ENCODE assay signal across 7 worm cellular contexts in the genomic region with DNA sequence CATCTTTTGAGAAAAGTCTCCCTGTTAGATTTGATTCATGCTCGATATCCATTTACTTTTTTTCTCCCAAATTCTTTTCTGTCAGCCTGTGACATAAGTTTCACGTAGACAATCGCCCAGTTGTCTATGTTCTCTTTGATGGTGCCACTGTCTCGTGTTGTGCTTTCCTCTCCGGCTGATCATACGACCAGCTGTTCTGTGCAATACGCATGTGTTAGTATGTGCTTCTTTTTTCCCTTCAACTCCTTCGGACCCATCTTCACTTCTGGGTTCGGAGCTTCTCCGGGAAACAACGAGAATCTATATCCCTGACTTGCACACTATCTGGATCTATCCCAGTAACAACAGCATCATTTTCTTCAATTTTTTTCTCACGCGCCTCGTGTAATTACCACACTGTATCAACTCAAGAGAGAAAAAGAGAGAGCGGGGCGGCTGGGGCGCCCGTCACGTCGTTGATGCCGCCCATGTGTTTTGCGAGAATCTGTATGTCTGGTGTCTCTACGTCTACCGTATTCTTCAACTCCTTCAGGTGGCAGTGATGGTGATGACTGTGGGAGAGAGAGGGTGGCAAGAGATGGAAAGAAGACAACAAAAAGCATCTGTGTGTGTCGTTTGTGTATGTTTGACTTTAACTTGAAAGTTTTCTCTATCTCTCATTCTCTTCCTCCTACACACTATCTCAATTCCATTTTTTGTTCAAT.
TF ChIP-seq lines count a peak whose summit lies in the region.

No protein-coding gene starts in this region.

TF ChIP-seq in whole organism, L1 larva, 84 proteins besides CTCF, POLR2A, EP300 and RAD21 (continued from another document and continues in another):
- no peak for TF ChIP-seq pax-3 (tag; optimal IDR thresholded peaks at IDR 0.05; lab: Kevin White, UChicago)
- TF ChIP-seq jun-1 (tag; optimal IDR thresholded peaks at IDR 0.05; lab: Kevin White, UChicago) = peak; percentile 58
- TF ChIP-seq irx-1 (tag; optimal IDR thresholded peaks at IDR 0.05; lab: Kevin White, UChicago) = peak; percentile 54
- no peak for TF ChIP-seq mab-9 (GFP tag; IDR thresholded peaks at IDR 0.05; lab: Robert Waterston, UW)
- TF ChIP-seq ceh-88 (GFP tag; IDR thresholded peaks at IDR 0.05; lab: Robert Waterston, UW) = 0 out of 2 replicates have a peak, but pooled peaks have one; percentile 23
- TF ChIP-seq ztf-4 (tag; optimal IDR thresholded peaks at IDR 0.05; lab: Kevin White, UChicago) = peak; percentile 2
- TF ChIP-seq efl-3 (GFP tag; optimal IDR thresholded peaks at IDR 0.05; lab: Kevin White, UChicago) = no peak
- TF ChIP-seq fkh-10 (GFP tag; optimal IDR thresholded peaks at IDR 0.05; lab: Kevin White, UChicago) = no peak
- no peak for TF ChIP-seq ceh-8 (GFP tag; optimal IDR thresholded peaks at IDR 0.05; lab: Kevin White, UChicago)
- TF ChIP-seq unc-62 (GFP tag; optimal IDR thresholded peaks at IDR 0.05; lab: Kevin White, UChicago) = no peak
- peak; percentile 53 to 96 for TF ChIP-seq mdl-1 (tag; optimal IDR thresholded peaks at IDR 0.05; lab: Kevin White, UChicago)
- no peak for TF ChIP-seq sox-4 (tag; optimal IDR thresholded peaks at IDR 0.05; lab: Kevin White, UChicago)
- TF ChIP-seq C04F5.9 (tag; optimal IDR thresholded peaks at IDR 0.05; lab: Kevin White, UChicago) = peak; percentile 2
- no peak for TF ChIP-seq nhr-28 (tag; optimal IDR thresholded peaks at IDR 0.05; lab: Kevin White, UChicago)
- TF ChIP-seq pag-3 (tag; optimal IDR thresholded peaks at IDR 0.05; lab: Kevin White, UChicago; ENCODE audit: borderline replicate concordance, insufficient read depth) = peak; percentile 38
- TF ChIP-seq nhr-47 (tag; optimal IDR thresholded peaks at IDR 0.05; lab: Kevin White, UChicago) = peak; percentile 76
- TF ChIP-seq ceh-90 (tag; optimal IDR thresholded peaks at IDR 0.05; lab: Kevin White, UChicago) = no peak

TF ChIP-seq in whole organism, L2 larva, 48 proteins besides CTCF, POLR2A, EP300 and RAD21 (continued from another document and continues in another):
- TF ChIP-seq C34F6.9 (tag; optimal IDR thresholded peaks at IDR 0.05; lab: Kevin White, UChicago) (peak; percentile 65), lin-11 (tag; optimal IDR thresholded peaks at IDR 0.05; lab: Kevin White, UChicago) (no peak), ZK546.5 (tag; optimal IDR thresholded peaks at IDR 0.05; lab: Kevin White, UChicago) (no peak), peb-1 (tag; optimal IDR thresholded peaks at IDR 0.05; lab: Kevin White, UChicago) (no peak), mab-5 (tag; optimal IDR thresholded peaks at IDR 0.05; lab: Kevin White, UChicago) (peak; percentile 19), nhr-237 (tag; optimal IDR thresholded peaks at IDR 0.05; lab: Kevin White, UChicago) (no peak), nhr-129 (tag; optimal IDR thresholded peaks at IDR 0.05; lab: Kevin White, UChicago) (peak; percentile 90), unc-39 (tag; optimal IDR thresholded peaks at IDR 0.05; lab: Kevin White, UChicago) (no peak), unc-62 (GFP tag; optimal IDR thresholded peaks at IDR 0.05; lab: Kevin White, UChicago) (no peak), gmeb-1 (tag; optimal IDR thresholded peaks at IDR 0.05; lab: Kevin White, UChicago) (peak; percentile 55), lin-13 (GFP tag; optimal IDR thresholded peaks at IDR 0.05; lab: Kevin White, UChicago) (peak; percentile 76), fos-1 (tag; optimal IDR thresholded peaks at IDR 0.05; lab: Kevin White, UChicago) (peak; percentile 94), dmd-4 (tag; optimal IDR thresholded peaks at IDR 0.05; lab: Kevin White, UChicago) (no peak), zag-1 (tag; optimal IDR thresholded peaks at IDR 0.05; lab: Kevin White, UChicago) (no peak), snpc-4 (tag; optimal IDR thresholded peaks at IDR 0.05; lab: Kevin White, UChicago) (no peak), elt-3 (tag; optimal IDR thresholded peaks at IDR 0.05; lab: Kevin White, UChicago) (no peak), ama-1 (optimal IDR thresholded peaks at IDR 0.05; lab: Kevin White, UChicago) (no peak), ceh-16 (tag; optimal IDR thresholded peaks at IDR 0.05; lab: Kevin White, UChicago) (no peak), nhr-21 (tag; optimal IDR thresholded peaks at IDR 0.05; lab: Kevin White, UChicago) (peak; percentile 77)

TF ChIP-seq in whole organism, L3 larva, 47 proteins besides CTCF, POLR2A, EP300 and RAD21 (continued from another document and continues in another):
- TF ChIP-seq nhr-23 (tag; optimal IDR thresholded peaks at IDR 0.05; lab: Kevin White, UChicago) (peak; percentile 28), egl-27 (tag; optimal IDR thresholded peaks at IDR 0.05; lab: Kevin White, UChicago) (peak; percentile 85), ZK546.5 (tag; optimal IDR thresholded peaks at IDR 0.05; lab: Kevin White, UChicago) (no peak), elt-1 (tag; optimal IDR thresholded peaks at IDR 0.05; lab: Kevin White, UChicago) (peak; percentile 58), ceh-16 (tag; optimal IDR thresholded peaks at IDR 0.05; lab: Kevin White, UChicago) (no peak), hmg-11 (tag; optimal IDR thresholded peaks at IDR 0.05; lab: Kevin White, UChicago) (no peak), eor-1 (tag; optimal IDR thresholded peaks at IDR 0.05; lab: Kevin White, UChicago) (no peak), fkh-2 (tag; optimal IDR thresholded peaks at IDR 0.05; lab: Kevin White, UChicago) (no peak), aly-2 (tag; optimal IDR thresholded peaks at IDR 0.05; lab: Kevin White, UChicago) (no peak), nhr-11 (tag; optimal IDR thresholded peaks at IDR 0.05; lab: Kevin White, UChicago) (no peak), ceh-28 (tag; optimal IDR thresholded peaks at IDR 0.05; lab: Kevin White, UChicago) (peak; percentile 35), R02D3.7 (tag; optimal IDR thresholded peaks at IDR 0.05; lab: Kevin White, UChicago) (no peak), lin-39 (tag; optimal IDR thresholded peaks at IDR 0.05; lab: Kevin White, UChicago) (peak; percentile 42), nhr-76 (tag; optimal IDR thresholded peaks at IDR 0.05; lab: Kevin White, UChicago) (no peak), mml-1 (tag; optimal IDR thresholded peaks at IDR 0.05; lab: Kevin White, UChicago) (no peak), pqm-1 (tag; optimal IDR thresholded peaks at IDR 0.05; lab: Kevin White, UChicago) (peak; percentile 81), nhr-77 (tag; optimal IDR thresholded peaks at IDR 0.05; lab: Kevin White, UChicago) (no peak), elt-2 (tag; optimal IDR thresholded peaks at IDR 0.05; lab: Kevin White, UChicago) (peak; percentile 88), nhr-237 (tag; optimal IDR thresholded peaks at IDR 0.05; lab: Kevin White, UChicago) (no peak)

TF ChIP-seq in whole organism, L4 larva, 104 proteins besides CTCF, POLR2A, EP300 and RAD21 (continued from another document and continues in another):
- TF ChIP-seq ceh-62 (tag; optimal IDR thresholded peaks at IDR 0.05; lab: Kevin White, UChicago) = no peak
- TF ChIP-seq Y5F2A.4 (GFP tag; optimal IDR thresholded peaks at IDR 0.05; lab: Kevin White, UChicago) = no peak
- TF ChIP-seq Y105C5A.15 (GFP tag; IDR thresholded peaks at IDR 0.05; lab: Robert Waterston, UW) = no peak
- no peak for TF ChIP-seq tag-97 (GFP tag; IDR thresholded peaks at IDR 0.05; lab: Robert Waterston, UW)
- peak; percentile 71 for TF ChIP-seq nhr-11 (tag; optimal IDR thresholded peaks at IDR 0.05; lab: Kevin White, UChicago)
- no peak for TF ChIP-seq D1046.2 (GFP tag; IDR thresholded peaks at IDR 0.05; lab: Robert Waterston, UW)
- TF ChIP-seq saeg-2 (GFP tag; IDR thresholded peaks at IDR 0.05; lab: Robert Waterston, UW) = no peak
- TF ChIP-seq egl-43 (GFP tag; IDR thresholded peaks at IDR 0.05; lab: Robert Waterston, UW) = no peak
- no peak for TF ChIP-seq F26F4.8 (GFP tag; conservative IDR thresholded peaks at IDR 0.05; lab: Robert Waterston, UW)
- TF ChIP-seq pha-4 (GFP tag; IDR thresholded peaks at IDR 0.05; lab: Robert Waterston, UW) = peak; percentile 59; the same call in 1 of the 2 replicates
- TF ChIP-seq pha-4 (tag; optimal IDR thresholded peaks at IDR 0.05; lab: Kevin White, UChicago) = peak; percentile 46
- TF ChIP-seq pqm-1 (tag; optimal IDR thresholded peaks at IDR 0.05; lab: Kevin White, UChicago) = peak; percentile 84
- TF ChIP-seq mdl-1 (tag; optimal IDR thresholded peaks at IDR 0.05; lab: Kevin White, UChicago) = peak; percentile 78 to 96
- TF ChIP-seq nhr-76 (tag; optimal IDR thresholded peaks at IDR 0.05; lab: Kevin White, UChicago) = no peak
- TF ChIP-seq snpc-1.2 (GFP tag; IDR thresholded peaks at IDR 0.05; lab: Robert Waterston, UW) = no peak
- TF ChIP-seq T20F7.1 (GFP tag; optimal IDR thresholded peaks at IDR 0.05; lab: Kevin White, UChicago) = peak; percentile 71
- TF ChIP-seq aha-1 (tag; lab: Kevin White, UChicago) = peak; percentile 88
- no peak for TF ChIP-seq F49E8.2 (tag; optimal IDR thresholded peaks at IDR 0.05; lab: Kevin White, UChicago; ENCODE audit: borderline replicate concordance)
- TF ChIP-seq ama-1 (optimal IDR thresholded peaks at IDR 0.05; lab: Kevin White, UChicago) = no peak
- no peak for TF ChIP-seq fkh-10 (GFP tag; optimal IDR thresholded peaks at IDR 0.05; lab: Kevin White, UChicago)

TF ChIP-seq in whole organism, late embryonic, 69 proteins besides CTCF, POLR2A, EP300 and RAD21 (continued from another document and continues in another):
- TF ChIP-seq mec-3 (tag; optimal IDR thresholded peaks at IDR 0.05; lab: Kevin White, UChicago; ENCODE audit: borderline replicate concordance) (no peak), sdc-2 (tag; optimal IDR thresholded peaks at IDR 0.05; lab: Kevin White, UChicago) (peak; percentile 30), unc-42 (tag; optimal IDR thresholded peaks at IDR 0.05; lab: Kevin White, UChicago) (no peak), Y22D7AL.16 (tag; optimal IDR thresholded peaks at IDR 0.05; lab: Kevin White, UChicago) (no peak), hlh-15 (tag; optimal IDR thresholded peaks at IDR 0.05; lab: Kevin White, UChicago) (no peak), fkh-10 (GFP tag; optimal IDR thresholded peaks at IDR 0.05; lab: Kevin White, UChicago) (no peak), nhr-232 (tag; optimal IDR thresholded peaks at IDR 0.05; lab: Kevin White, UChicago) (no peak), elt-2 (tag; optimal IDR thresholded peaks at IDR 0.05; lab: Kevin White, UChicago) (no peak), unc-86 (tag; optimal IDR thresholded peaks at IDR 0.05; lab: Kevin White, UChicago) (no peak), ceh-19 (GFP tag; optimal IDR thresholded peaks at IDR 0.05; lab: Kevin White, UChicago) (no peak), ets-4 (tag; optimal IDR thresholded peaks at IDR 0.05; lab: Kevin White, UChicago) (peak; percentile 33), sox-2 (GFP tag; IDR thresholded peaks at IDR 0.05; lab: Robert Waterston, UW) (no peak), gmeb-2 (tag; optimal IDR thresholded peaks at IDR 0.05; lab: Kevin White, UChicago) (no peak), hlh-8 (tag; optimal IDR thresholded peaks at IDR 0.05; lab: Kevin White, UChicago) (peak; percentile 92), pha-4 (tag; optimal IDR thresholded peaks at IDR 0.05; lab: Kevin White, UChicago) (no peak), tbx-2 (tag; optimal IDR thresholded peaks at IDR 0.05; lab: Kevin White, UChicago) (peak; percentile 55), dmd-4 (tag; optimal IDR thresholded peaks at IDR 0.05; lab: Kevin White, UChicago; ENCODE audit: borderline replicate concordance) (no peak), ceh-9 (tag; optimal IDR thresholded peaks at IDR 0.05; lab: Kevin White, UChicago) (no peak), ahr-1 (tag; optimal IDR thresholded peaks at IDR 0.05; lab: Kevin White, UChicago) (no peak), madf-2 (tag; optimal IDR thresholded peaks at IDR 0.05; lab: Kevin White, UChicago) (no peak)

TF ChIP-seq in whole organism, mixed stage, embryonic, 35 proteins besides CTCF, POLR2A, EP300 and RAD21 (continued from another document):
- TF ChIP-seq nhr-76 (tag; optimal IDR thresholded peaks at IDR 0.05; lab: Kevin White, UChicago) (no peak), nhr-2 (tag; optimal IDR thresholded peaks at IDR 0.05; lab: Kevin White, UChicago) (no peak), lsy-2 (tag; optimal IDR thresholded peaks at IDR 0.05; lab: Kevin White, UChicago) (no peak), sptf-1 (tag; optimal IDR thresholded peaks at IDR 0.05; lab: Kevin White, UChicago) (peak; percentile 20), ceh-39 (tag; optimal IDR thresholded peaks at IDR 0.05; lab: Kevin White, UChicago) (no peak), nhr-28 (tag; optimal IDR thresholded peaks at IDR 0.05; lab: Kevin White, UChicago) (no peak), blmp-1 (tag; optimal IDR thresholded peaks at IDR 0.05; lab: Kevin White, UChicago) (no peak), zip-8 (tag; optimal IDR thresholded peaks at IDR 0.05; lab: Kevin White, UChicago) (no peak), nhr-237 (tag; optimal IDR thresholded peaks at IDR 0.05; lab: Kevin White, UChicago) (peak; percentile 16), lin-32 (GFP tag; optimal IDR thresholded peaks at IDR 0.05; lab: Kevin White, UChicago) (no peak), lin-13 (tag; optimal IDR thresholded peaks at IDR 0.05; lab: Kevin White, UChicago) (no peak), sem-2 (GFP tag; optimal IDR thresholded peaks at IDR 0.05; lab: Kevin White, UChicago) (no peak), mep-1 (tag; optimal IDR thresholded peaks at IDR 0.05; lab: Kevin White, UChicago) (no peak), ham-2 (GFP tag; optimal IDR thresholded peaks at IDR 0.05; lab: Kevin White, UChicago) (no peak), cnd-1 (tag; optimal IDR thresholded peaks at IDR 0.05; lab: Kevin White, UChicago) (no peak), hlh-1 (tag; optimal IDR thresholded peaks at IDR 0.05; lab: Kevin White, UChicago) (peak; percentile 96), M03D4.4 (tag; optimal IDR thresholded peaks at IDR 0.05; lab: Kevin White, UChicago) (no peak), unc-120 (tag; optimal IDR thresholded peaks at IDR 0.05; lab: Kevin White, UChicago; ENCODE audit: poor library complexity, severe bottlenecking) (peak; percentile 79), unc-39 (tag; optimal IDR thresholded peaks at IDR 0.05; lab: Kevin White, UChicago) (no peak), ceh-43 (GFP tag; optimal IDR thresholded peaks at IDR 0.05; lab: Kevin White, UChicago) (no peak)
TF ChIP-seq in whole organism, mixed stage, embryonic: peak in this region for 6.

TF ChIP-seq in whole organism, young adult, 124 proteins besides CTCF, POLR2A, EP300 and RAD21 (continued from another document and continues in another):
- TF ChIP-seq athp-1 (tag; optimal IDR thresholded peaks at IDR 0.05; lab: Kevin White, UChicago) = no peak
- no peak for TF ChIP-seq F39B2.1 (GFP tag; IDR thresholded peaks at IDR 0.05; lab: Robert Waterston, UW)
- TF ChIP-seq nhr-120 (GFP tag; IDR thresholded peaks at IDR 0.05; lab: Robert Waterston, UW) = no peak
- TF ChIP-seq ets-4 (GFP tag; optimal IDR thresholded peaks at IDR 0.05; lab: Kevin White, UChicago) = peak; percentile 28
- 0 out of 2 replicates have a peak, but pooled peaks have one; percentile 8 for TF ChIP-seq K11D2.4 (GFP tag; IDR thresholded peaks at IDR 0.05; lab: Robert Waterston, UW)
- TF ChIP-seq fkh-3 (tag; optimal IDR thresholded peaks at IDR 0.05; lab: Kevin White, UChicago) = no peak
- TF ChIP-seq tbp1 (GFP tag; optimal IDR thresholded peaks at IDR 0.05; lab: Kevin White, UChicago) = peak; percentile 22
- no peak for TF ChIP-seq hlh-26 (GFP tag; conservative IDR thresholded peaks at IDR 0.05; lab: Robert Waterston, UW)
- TF ChIP-seq dpl-1 (GFP tag; optimal IDR thresholded peaks at IDR 0.05; lab: Kevin White, UChicago) = no peak
- peak; percentile 34 for TF ChIP-seq ztf-3 (GFP tag; optimal IDR thresholded peaks at IDR 0.05; lab: Kevin White, UChicago)
- TF ChIP-seq lsl-1 (GFP tag; optimal IDR thresholded peaks at IDR 0.05; lab: Kevin White, UChicago) = no peak
- no peak for TF ChIP-seq F33H1.4 (GFP tag; IDR thresholded peaks at IDR 0.05; lab: Robert Waterston, UW)
- peak; percentile 78 for TF ChIP-seq B0336.3 (GFP tag; IDR thresholded peaks at IDR 0.05; lab: Robert Waterston, UW)
- TF ChIP-seq ceh-58 (GFP tag; IDR thresholded peaks at IDR 0.05; lab: Robert Waterston, UW) = no peak
- no peak for TF ChIP-seq ceh-40 (GFP tag; IDR thresholded peaks at IDR 0.05; lab: Robert Waterston, UW)
- TF ChIP-seq chd-7 (tag; optimal IDR thresholded peaks at IDR 0.05; lab: Kevin White, UChicago) = peak; percentile 69
- TF ChIP-seq lin-40 (tag; optimal IDR thresholded peaks at IDR 0.05; lab: Kevin White, UChicago) = peak; percentile 78
- TF ChIP-seq let-526 (GFP tag; IDR thresholded peaks at IDR 0.05; lab: Robert Waterston, UW) = peak; percentile 26; the same call in 1 of the 2 replicates
- TF ChIP-seq lir-1 (GFP tag; conservative IDR thresholded peaks at IDR 0.05; lab: Robert Waterston, UW) = no peak
- TF ChIP-seq ekl-4 (GFP tag; IDR thresholded peaks at IDR 0.05; lab: Robert Waterston, UW) = no peak; the same call in 1 of the 2 replicates
- no peak for TF ChIP-seq lsy-27 (tag; optimal IDR thresholded peaks at IDR 0.05; lab: Kevin White, UChicago; ENCODE audit: borderline replicate concordance, insufficient read depth)
- peak; percentile 42 for TF ChIP-seq tlf-1 (GFP tag; optimal IDR thresholded peaks at IDR 0.05; lab: Kevin White, UChicago)
- no peak for TF ChIP-seq mxl-1 (tag; optimal IDR thresholded peaks at IDR 0.05; lab: Kevin White, UChicago)
- TF ChIP-seq F10E7.11 (tag; optimal IDR thresholded peaks at IDR 0.05; lab: Kevin White, UChicago) = no peak
